Fruit fly (Drosophila melanogaster) whole organism, embryonic: Measurements from ENCODE around the gene Hexim.

Source experiments
- CG10147 ChIP-seq: fragments of 200-800 bp; sonication (Bioruptor generic); optimal IDR thresholded peaks from 2 replicates; lab custom pipeline; 2019; ENCODE audit warnings: missing biosample characterization, mild to moderate bottlenecking, missing genetic modification characterization, moderate library complexity
- CG10366 ChIP-seq: fragments of 200-800 bp; sonication (Bioruptor generic); IDR thresholded peaks from 2 replicates; pipeline ENCODE4 v1.3.6; 2022; ENCODE audit warnings: missing biosample characterization, missing genetic modification characterization
- CG10431 ChIP-seq: fragments of 200-800 bp; sonication (Bioruptor generic); optimal IDR thresholded peaks from 3 replicates; lab custom pipeline; 2018; ENCODE audit warnings: missing biosample characterization, mild to moderate bottlenecking, missing genetic modification characterization
- CG12391 ChIP-seq: fragments of 200-800 bp; sonication (Bioruptor generic); optimal IDR thresholded peaks from 3 replicates; lab custom pipeline; 2018; ENCODE audit warnings: missing biosample characterization, mild to moderate bottlenecking, missing genetic modification characterization, moderate library complexity
- CG15269 ChIP-seq: fragments of 200-800 bp; sonication (Bioruptor generic); optimal IDR thresholded peaks from 2 replicates; lab custom pipeline; 2018; ENCODE audit warnings: missing biosample characterization, mild to moderate bottlenecking, missing genetic modification characterization, moderate library complexity
- CG15514 ChIP-seq: fragments of 200-800 bp; sonication (Bioruptor generic); optimal IDR thresholded peaks from 3 replicates; lab custom pipeline; 2017; ENCODE audit warnings: missing biosample characterization, missing genetic modification characterization, mild to moderate bottlenecking, moderate library complexity, missing genetic modification reagents
- CG15696 ChIP-seq: fragments of 200-800 bp; sonication (Bioruptor generic); optimal IDR thresholded peaks from 2 replicates; lab custom pipeline; 2019; ENCODE audit warnings: missing biosample characterization, mild to moderate bottlenecking, missing genetic modification characterization, moderate library complexity
- CG1603 ChIP-seq: fragments of 200-800 bp; sonication (Bioruptor generic); optimal IDR thresholded peaks from 2 replicates; lab custom pipeline; 2019; ENCODE audit warnings: missing biosample characterization, mild to moderate bottlenecking, missing genetic modification characterization, moderate library complexity
- CG17385 ChIP-seq: fragments of 200-800 bp; sonication (Bioruptor generic); optimal IDR thresholded peaks from 3 replicates; lab custom pipeline; 2018; ENCODE audit warnings: missing biosample characterization, mild to moderate bottlenecking, missing genetic modification characterization
- CG18011 ChIP-seq: fragments of 200-800 bp; sonication (Bioruptor generic); optimal IDR thresholded peaks from 2 replicates; lab custom pipeline; 2017; ENCODE audit warnings: missing biosample characterization, missing genetic modification characterization, mild to moderate bottlenecking, moderate library complexity, missing genotype
- CG18619 ChIP-seq: fragments of 200-800 bp; sonication (Bioruptor generic); optimal IDR thresholded peaks from 3 replicates; lab custom pipeline; 2017; ENCODE audit warnings: missing biosample characterization, mild to moderate bottlenecking, missing genetic modification characterization
- CG33557 ChIP-seq: fragments of 200-800 bp; sonication (Bioruptor generic); optimal IDR thresholded peaks from 2 replicates; lab custom pipeline; 2019; ENCODE audit warnings: missing biosample characterization, mild to moderate bottlenecking, missing genetic modification characterization, moderate library complexity
- CG4328 ChIP-seq: fragments of 200-800 bp; sonication (Bioruptor generic); optimal IDR thresholded peaks from 3 replicates; lab custom pipeline; 2017; ENCODE audit warnings: missing biosample characterization, missing genetic modification reagents, missing genetic modification characterization
- CG5180 ChIP-seq: fragments of 200-800 bp; sonication (Bioruptor generic); optimal IDR thresholded peaks from 3 replicates; lab custom pipeline; 2017; ENCODE audit warnings: missing biosample characterization, missing genetic modification characterization, mild to moderate bottlenecking, moderate library complexity, missing genetic modification reagents
- CG6683 ChIP-seq: fragments of 200-800 bp; sonication (Bioruptor generic); optimal IDR thresholded peaks from 2 replicates; lab custom pipeline; 2017; ENCODE audit warnings: missing biosample characterization, mild to moderate bottlenecking, missing genetic modification characterization, missing genetic modification reagents
- CG6765 ChIP-seq: fragments of 200-800 bp; sonication (Bioruptor generic); optimal IDR thresholded peaks from 3 replicates; lab custom pipeline; 2017; ENCODE audit warnings: missing biosample characterization, mild to moderate bottlenecking, missing genetic modification characterization
- Chrac-16 ChIP-seq: fragments of 200-800 bp; sonication (Bioruptor generic); optimal IDR thresholded peaks from 3 replicates; lab custom pipeline; 2016; ENCODE audit warnings: missing biosample characterization, missing genetic modification characterization
- Ets97D ChIP-seq: fragments of 200-800 bp; sonication (Bioruptor generic); optimal IDR thresholded peaks from 3 replicates; lab custom pipeline; 2016; ENCODE audit warnings: missing biosample characterization, missing genetic modification characterization
- Gsc ChIP-seq: fragments of 200-800 bp; sonication (Bioruptor generic); IDR thresholded peaks from 2 replicates; pipeline ENCODE4 v1.3.6; 2022; ENCODE audit warnings: missing biosample characterization, missing genetic modification characterization
- Gug ChIP-seq: fragments of 200-800 bp; sonication (Bioruptor generic); IDR thresholded peaks from 4 replicates; pipeline ENCODE4 v1.3.6; 2022; ENCODE audit warnings: missing biosample characterization, missing genetic modification characterization
- HmgZ ChIP-seq: fragments of 200-800 bp; sonication (Bioruptor generic); optimal IDR thresholded peaks from 2 replicates; lab custom pipeline; 2018; ENCODE audit warnings: missing biosample characterization, mild to moderate bottlenecking, missing genetic modification characterization
- NK7.1 ChIP-seq: fragments of 200-800 bp; sonication (Bioruptor generic); optimal IDR thresholded peaks from 3 replicates; lab custom pipeline; 2016; ENCODE audit warnings: missing biosample characterization, missing genetic modification characterization
- Nf-YC ChIP-seq: fragments of 200-800 bp; optimal IDR thresholded peaks from 3 replicates; lab custom pipeline; 2019; ENCODE audit warnings: missing biosample characterization, mild to moderate bottlenecking, missing genetic modification characterization, moderate library complexity
- Opbp ChIP-seq: fragments of 200-800 bp; sonication (Bioruptor generic); IDR thresholded peaks from 3 replicates; pipeline ENCODE4 v1.3.6; 2022; ENCODE audit warnings: missing biosample characterization, missing genetic modification characterization; ENCODE audit not compliant: partially characterized antibody
- Sry-δ ChIP-seq: fragments of 200-800 bp; sonication (Bioruptor generic); optimal IDR thresholded peaks from 2 replicates; lab custom pipeline; 2016; ENCODE audit warnings: missing biosample characterization, missing genetic modification characterization
- Stat92E ChIP-seq, 3 experiments: fragments of >200 bp in 2 of 3; fragments of 200-800 bp in 1 of 3; sonication (Bioruptor generic) in 1 of 3; optimal IDR thresholded peaks; 2 replicates each; lab custom pipeline; 2017 to 2019; ENCODE audit warnings: missing biosample characterization in 3 of 3, missing genetic modification characterization in 3 of 3, mild to moderate bottlenecking in 1 of 3, moderate library complexity in 1 of 3
- Vsx1 ChIP-seq: fragments of 200-800 bp; sonication (Bioruptor generic); optimal IDR thresholded peaks from 2 replicates; lab custom pipeline; 2017; ENCODE audit warnings: missing biosample characterization, mild to moderate bottlenecking, missing genetic modification characterization, missing genetic modification reagents
- abd-A ChIP-seq: fragments of 200-800 bp; sonication (Bioruptor generic); optimal IDR thresholded peaks from 3 replicates; lab custom pipeline; 2019; ENCODE audit warnings: missing biosample characterization, mild to moderate bottlenecking, missing genetic modification characterization, moderate library complexity
- ash1 ChIP-seq: fragments of 200-800 bp; sonication (Bioruptor generic); optimal IDR thresholded peaks from 2 replicates; lab custom pipeline; 2018; ENCODE audit warnings: missing biosample characterization, mild to moderate bottlenecking, missing genetic modification characterization
- ato ChIP-seq: fragments of 200-800 bp; sonication (Bioruptor generic); IDR thresholded peaks from 2 replicates; pipeline ENCODE4 v1.3.6; 2022; ENCODE audit warnings: missing biosample characterization, missing genetic modification characterization; ENCODE audit not compliant: partially characterized antibody
- chn ChIP-seq: fragments of 200-800 bp; sonication (Bioruptor generic); optimal IDR thresholded peaks from 2 replicates; lab custom pipeline; 2016; ENCODE audit warnings: missing biosample characterization, missing genetic modification characterization
- crp ChIP-seq, 2 experiments: fragments of 200-800 bp; sonication (Bioruptor generic); optimal IDR thresholded peaks; 2 replicates in 1 of 2; 3 replicates in 1 of 2; lab custom pipeline; 2017; ENCODE audit warnings: missing biosample characterization in 2 of 2, missing genetic modification characterization in 2 of 2, mild to moderate bottlenecking in 1 of 2, moderate library complexity in 1 of 2
- dati ChIP-seq: fragments of 200-800 bp; sonication (Bioruptor generic); IDR thresholded peaks from 2 replicates; pipeline ENCODE4 v1.3.6; 2022; ENCODE audit warnings: missing biosample characterization, missing genetic modification characterization
- dmrt11E ChIP-seq: fragments of 200-800 bp; sonication (Bioruptor generic); optimal IDR thresholded peaks from 3 replicates; lab custom pipeline; 2018; ENCODE audit warnings: missing biosample characterization, mild to moderate bottlenecking, missing genetic modification characterization, moderate library complexity
- ems ChIP-seq: fragments of 200-800 bp; sonication (Bioruptor generic); optimal IDR thresholded peaks from 3 replicates; lab custom pipeline; 2016; ENCODE audit warnings: missing biosample characterization, missing genetic modification characterization
- grau ChIP-seq: fragments of 200-800 bp; optimal IDR thresholded peaks from 3 replicates; lab custom pipeline; 2019; ENCODE audit warnings: missing biosample characterization, mild to moderate bottlenecking, missing genetic modification characterization, moderate library complexity
- her ChIP-seq: fragments of 200-800 bp; sonication (Bioruptor generic); optimal IDR thresholded peaks from 2 replicates; lab custom pipeline; 2016; ENCODE audit warnings: missing biosample characterization, missing genetic modification characterization
- klu ChIP-seq: fragments of 200-800 bp; sonication (Bioruptor generic); IDR thresholded peaks from 2 replicates; pipeline ENCODE4 v1.3.6; 2022; ENCODE audit warnings: missing biosample characterization, missing genetic modification characterization
- nmo ChIP-seq: fragments of 200-800 bp; sonication (Bioruptor generic); optimal IDR thresholded peaks from 2 replicates; lab custom pipeline; 2018; ENCODE audit warnings: missing biosample characterization, mild to moderate bottlenecking, missing genetic modification characterization, moderate library complexity
- odd ChIP-seq: fragments of 200-800 bp; sonication (Bioruptor generic); optimal IDR thresholded peaks from 2 replicates; lab custom pipeline; 2017; ENCODE audit warnings: missing biosample characterization, mild to moderate bottlenecking, missing genetic modification characterization
- org-1 ChIP-seq: fragments of 200-800 bp; sonication (Bioruptor generic); optimal IDR thresholded peaks from 2 replicates; lab custom pipeline; 2017; ENCODE audit warnings: missing biosample characterization, missing genetic modification characterization
- otp ChIP-seq: fragments of 200-800 bp; sonication (Bioruptor generic); IDR thresholded peaks from 3 replicates; pipeline ENCODE4, ENCODE4 v1.3.6; 2022; ENCODE audit warnings: missing biosample characterization, missing genetic modification characterization
- run ChIP-seq: fragments of 200-800 bp; sonication (Bioruptor generic); optimal IDR thresholded peaks from 3 replicates; lab custom pipeline; 2018; ENCODE audit warnings: missing biosample characterization, mild to moderate bottlenecking, missing genetic modification characterization
- shn ChIP-seq: fragments of 200-800 bp; sonication (Bioruptor generic); optimal IDR thresholded peaks from 3 replicates; lab custom pipeline; 2016; ENCODE audit warnings: missing biosample characterization, missing genetic modification characterization
- stwl ChIP-seq: fragments of 200-800 bp; sonication (Bioruptor generic); optimal IDR thresholded peaks from 3 replicates; lab custom pipeline; 2018; ENCODE audit warnings: missing biosample characterization, mild to moderate bottlenecking, missing genetic modification characterization, moderate library complexity
- toy ChIP-seq: fragments of 200-800 bp; sonication (Bioruptor generic); IDR thresholded peaks from 2 replicates; pipeline ENCODE4 v1.3.6; 2022; ENCODE audit warnings: missing biosample characterization, missing genetic modification characterization
- vnd ChIP-seq: fragments of 200-800 bp; sonication (Bioruptor generic); IDR thresholded peaks from 3 replicates; pipeline ENCODE4 v1.3.6; 2022; ENCODE audit warnings: missing biosample characterization, missing genetic modification characterization; ENCODE audit not compliant: partially characterized antibody
- zf30C ChIP-seq: fragments of 200-800 bp; sonication (Bioruptor generic); optimal IDR thresholded peaks from 3 replicates; lab custom pipeline; 2018; ENCODE audit warnings: missing biosample characterization, mild to moderate bottlenecking, missing genetic modification characterization

Hexim gene

DNA sequence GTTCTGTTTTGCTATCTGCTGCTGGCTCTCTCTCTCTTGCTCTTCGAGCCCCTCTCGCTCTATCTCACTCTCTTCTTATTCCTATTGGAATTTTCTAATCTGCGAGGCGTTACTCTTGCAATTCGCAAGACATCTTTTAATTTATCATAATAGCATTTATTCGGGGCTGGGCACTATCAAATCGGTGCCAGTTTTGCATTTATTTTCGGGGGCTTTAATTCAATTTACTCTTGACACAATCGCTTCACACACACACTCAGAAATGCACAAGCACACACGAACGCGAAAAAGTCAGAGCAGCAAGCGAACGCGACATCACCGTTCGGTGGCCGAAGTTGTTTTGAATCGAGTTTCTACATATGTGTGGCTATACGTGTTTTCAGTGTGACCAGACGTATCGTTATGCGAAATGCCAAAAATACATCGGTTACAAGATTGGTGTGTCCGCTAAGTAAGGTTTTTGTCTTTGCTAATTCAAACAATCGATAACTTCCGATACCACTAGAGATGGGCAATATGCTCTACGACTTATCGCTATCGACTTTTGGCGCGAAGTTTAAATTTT is 37.8 kb downstream of the Hexim start, which contains the start of gene Meltrin (continued):
- TF ChIP-seq odd (GFP tag; lab: Kevin White, UChicago), result peak; percentile 83
- TF ChIP-seq ash1 (GFP tag; lab: Kevin White, UChicago), result peak; percentile 54
- TF ChIP-seq chn (GFP tag; lab: Kevin White, UChicago), result peak; percentile 20
- peak; percentile 79 for TF ChIP-seq Nf-YC (tag; lab: Kevin White, UChicago)
- TF ChIP-seq her (GFP tag; lab: Kevin White, UChicago), result peak; percentile 70
- no peak for TF ChIP-seq Chrac-16 (GFP tag; lab: Kevin White, UChicago)
- peak; percentile 10 for TF ChIP-seq CG18619 (GFP tag; lab: Kevin White, UChicago)
- no peak for TF ChIP-seq ato (GFP tag; lab: Robert Waterston, UW)
- TF ChIP-seq NK7.1 (GFP tag; lab: Kevin White, UChicago), result peak; percentile 53
- peak; percentile 39 for TF ChIP-seq CG6683
- TF ChIP-seq Opbp (GFP tag; lab: Robert Waterston, UW), result no peak
- TF ChIP-seq CG33557 (GFP tag; lab: Kevin White, UChicago), result peak; percentile 54
- peak; percentile 27 for TF ChIP-seq CG10147
- peak; percentile 29 for TF ChIP-seq CG4328
- no peak for TF ChIP-seq otp (GFP tag; lab: Robert Waterston, UW)
- TF ChIP-seq CG17385 (GFP tag; lab: Kevin White, UChicago), result peak; percentile 69
- TF ChIP-seq CG1603 (tag; lab: Kevin White, UChicago), result peak; percentile 88
- peak; percentile 10 for TF ChIP-seq Vsx1 (GFP tag; lab: Kevin White, UChicago)
- TF ChIP-seq CG12391, result peak; percentile 71
- no peak for TF ChIP-seq dati
- TF ChIP-seq Stat92E (GFP tag; optimal IDR thresholded peaks at IDR 0.05; lab: Kevin White, UChicago), result peak in 1 of 3 experiments; percentile 95
- peak; percentile 25 for TF ChIP-seq shn
- TF ChIP-seq ems (GFP tag; lab: Kevin White, UChicago), result peak; percentile 69
- peak; percentile 24 for TF ChIP-seq CG5180 (GFP tag; lab: Kevin White, UChicago)
- TF ChIP-seq org-1 (GFP tag; lab: Kevin White, UChicago), result peak; percentile 20
- peak; percentile 42 for TF ChIP-seq run (tag; lab: Kevin White, UChicago)
- TF ChIP-seq Gug (GFP tag; lab: Robert Waterston, UW), result peak; percentile 56; the same call in 1 of the 4 replicates
- peak in 1 of 2 experiments; percentile 49 for TF ChIP-seq crp (GFP tag; optimal IDR thresholded peaks at IDR 0.05; lab: Kevin White, UChicago)
- TF ChIP-seq nmo (GFP tag; lab: Kevin White, UChicago), result peak; percentile 53
- peak; percentile 15 for TF ChIP-seq CG10431 (GFP tag; lab: Kevin White, UChicago)
- no peak for TF ChIP-seq vnd (GFP tag; lab: Robert Waterston, UW)
- TF ChIP-seq zf30C, result peak; percentile 40
- TF ChIP-seq Gsc (GFP tag; lab: Robert Waterston, UW), result no peak
- TF ChIP-seq CG15269, result peak; percentile 50
- TF ChIP-seq abd-A (tag; lab: Kevin White, UChicago), result peak; percentile 74
- peak; percentile 77 for TF ChIP-seq Ets97D (GFP tag; lab: Kevin White, UChicago)
- peak; percentile 24 for TF ChIP-seq dmrt11E
- no peak for TF ChIP-seq klu (GFP tag; lab: Robert Waterston, UW)
- peak; percentile 4 for TF ChIP-seq CG6765 (GFP tag; lab: Kevin White, UChicago)
- TF ChIP-seq toy (GFP tag; lab: Robert Waterston, UW), result no peak
- TF ChIP-seq HmgZ, result peak; percentile 88
- TF ChIP-seq CG18011, result peak; percentile 45
- peak; percentile 2 for TF ChIP-seq CG15696 (tag; lab: Kevin White, UChicago)
- TF ChIP-seq stwl (tag; lab: Kevin White, UChicago), result peak; percentile 61
- TF ChIP-seq Sry-δ (GFP tag; lab: Kevin White, UChicago), result peak; percentile 95
- peak; percentile 87 for TF ChIP-seq CG15514 (GFP tag; lab: Kevin White, UChicago)
- peak; percentile 63 for TF ChIP-seq grau
- TF ChIP-seq CG10366 (GFP tag; lab: Robert Waterston, UW), result no peak
